Worm (Caenorhabditis elegans) whole organism, L3 larva: ENCODE measurements around the gene rpl-38.

Experiments used
- ZK546.5 ChIP-seq: sonication (generic microtip); optimal IDR thresholded peaks from 2 replicates; lab custom pipeline; 2017; ENCODE audit warnings: missing biosample characterization, missing genetic modification characterization
- ama-1 ChIP-seq: fragments of 150-350 bp; optimal IDR thresholded peaks from 2 replicates; lab custom pipeline; 2018
- ceh-16 ChIP-seq: sonication (generic microtip); optimal IDR thresholded peaks from 2 replicates; lab custom pipeline; 2017; ENCODE audit warnings: missing biosample characterization, missing genetic modification characterization
- ceh-28 ChIP-seq: fragments of 150-350 bp; optimal IDR thresholded peaks from 2 replicates; lab custom pipeline; 2014; ENCODE audit warnings: missing biosample characterization, missing genetic modification reagents, missing genetic modification characterization
- ceh-82 ChIP-seq: fragments of 150-350 bp; optimal IDR thresholded peaks from 2 replicates; lab custom pipeline; 2014; ENCODE audit warnings: missing biosample characterization, missing genetic modification characterization
- daf-12 ChIP-seq: fragments of 150-350 bp; optimal IDR thresholded peaks from 2 replicates; lab custom pipeline; 2014; ENCODE audit warnings: missing biosample characterization, missing genetic modification reagents, missing genetic modification characterization
- egl-27 ChIP-seq: sonication (generic microtip); optimal IDR thresholded peaks from 4 replicates; lab custom pipeline; 2017; ENCODE audit warnings: missing biosample characterization, missing genetic modification reagents, missing genetic modification characterization
- egl-5 ChIP-seq: fragments of 150-350 bp; optimal IDR thresholded peaks from 2 replicates; lab custom pipeline; 2017; ENCODE audit warnings: missing biosample characterization, missing genetic modification reagents, missing genetic modification characterization, inconsistent platforms
- elt-1 ChIP-seq: fragments of 150-350 bp; optimal IDR thresholded peaks from 2 replicates; lab custom pipeline; 2014; ENCODE audit warnings: missing biosample characterization, missing genetic modification characterization
- elt-2 ChIP-seq: sonication (generic microtip); optimal IDR thresholded peaks from 2 replicates; lab custom pipeline; 2016; ENCODE audit warnings: missing genetic modification reagents, mild to moderate bottlenecking, missing genetic modification characterization, missing compliant biosample characterization
- elt-3 ChIP-seq, 3 experiments: fragments of 150-350 bp in 1 of 3; sonication (generic microtip) in 2 of 3; optimal IDR thresholded peaks; 2 replicates in 2 of 3; 4 replicates in 1 of 3; lab custom pipeline; 2014 to 2017; ENCODE audit warnings: missing biosample characterization in 3 of 3, missing genetic modification characterization in 3 of 3
- fkh-10 ChIP-seq: sonication (generic microtip); optimal IDR thresholded peaks from 2 replicates; lab custom pipeline; 2017; ENCODE audit warnings: missing biosample characterization, missing genetic modification reagents, missing genetic modification characterization
- fkh-2 ChIP-seq: fragments of 150-350 bp; optimal IDR thresholded peaks from 2 replicates; lab custom pipeline; 2014; ENCODE audit warnings: missing biosample characterization, missing genetic modification reagents, missing genetic modification characterization
- fos-1 ChIP-seq: fragments of 150-350 bp; optimal IDR thresholded peaks from 2 replicates; lab custom pipeline; 2014; ENCODE audit warnings: missing biosample characterization, missing genetic modification characterization
- hmg-11 ChIP-seq: sonication (generic microtip); optimal IDR thresholded peaks from 2 replicates; lab custom pipeline; 2016; ENCODE audit warnings: missing genetic modification characterization, missing compliant biosample characterization
- jun-1 ChIP-seq: fragments of 150-350 bp; optimal IDR thresholded peaks from 2 replicates; lab custom pipeline; 2014; ENCODE audit warnings: missing biosample characterization, missing genetic modification reagents, missing genetic modification characterization
- lin-15B ChIP-seq: fragments of 150-350 bp; optimal IDR thresholded peaks from 2 replicates; lab custom pipeline; 2014; ENCODE audit warnings: missing biosample characterization, missing genetic modification characterization
- mdl-1 ChIP-seq: fragments of 150-350 bp; optimal IDR thresholded peaks from 2 replicates; lab custom pipeline; 2014; ENCODE audit warnings: missing biosample characterization, missing genetic modification characterization
- mml-1 ChIP-seq: fragments of 150-350 bp; sonication (generic microtip); optimal IDR thresholded peaks from 3 replicates; lab custom pipeline; 2014; ENCODE audit warnings: missing biosample characterization, missing genetic modification characterization
- nfya-1 ChIP-seq: sonication (generic microtip); optimal IDR thresholded peaks from 2 replicates; lab custom pipeline; 2017; ENCODE audit warnings: missing genetic modification characterization, mild to moderate bottlenecking, missing compliant biosample characterization, antibody characterized with exemption, moderate library complexity; ENCODE audit not compliant: insufficient read depth
- nhr-12 ChIP-seq: fragments of 150-350 bp; optimal IDR thresholded peaks from 2 replicates; lab custom pipeline; 2014; ENCODE audit warnings: missing biosample characterization, missing genetic modification characterization
- nhr-23 ChIP-seq: fragments of 150-350 bp; optimal IDR thresholded peaks from 2 replicates; lab custom pipeline; 2014; ENCODE audit warnings: missing biosample characterization, missing genetic modification reagents, missing genetic modification characterization
- nhr-25 ChIP-seq: sonication (generic microtip); optimal IDR thresholded peaks from 2 replicates; lab custom pipeline; 2017; ENCODE audit warnings: missing biosample characterization, missing genetic modification characterization
- nhr-43 ChIP-seq: sonication (generic microtip); optimal IDR thresholded peaks from 2 replicates; lab custom pipeline; 2016; ENCODE audit warnings: mild to moderate bottlenecking, missing genetic modification characterization, missing compliant biosample characterization; ENCODE audit not compliant: poor library complexity, severe bottlenecking
- nhr-67 ChIP-seq: fragments of 150-350 bp; optimal IDR thresholded peaks from 2 replicates; lab custom pipeline; 2014; ENCODE audit warnings: missing biosample characterization, missing genetic modification characterization
- nhr-77 ChIP-seq: fragments of 150-350 bp; optimal IDR thresholded peaks from 2 replicates; lab custom pipeline; 2014; ENCODE audit warnings: missing biosample characterization, missing genetic modification characterization
- pha-4 ChIP-seq: fragments of 150-350 bp; optimal IDR thresholded peaks from 2 replicates; lab custom pipeline; 2014; ENCODE audit warnings: missing biosample characterization, missing genetic modification reagents, missing genetic modification characterization
- pqm-1 ChIP-seq: fragments of 150-350 bp; optimal IDR thresholded peaks from 2 replicates; lab custom pipeline; 2017; ENCODE audit warnings: missing biosample characterization, missing genetic modification characterization, inconsistent platforms
- sea-2 ChIP-seq: fragments of 150-350 bp; sonication (generic microtip); optimal IDR thresholded peaks from 4 replicates; lab custom pipeline; 2014; ENCODE audit warnings: missing biosample characterization, missing genetic modification reagents, missing genetic modification characterization
- unc-39 ChIP-seq: sonication (generic microtip); optimal IDR thresholded peaks from 4 replicates; lab custom pipeline; 2017; ENCODE audit warnings: missing biosample characterization, missing genetic modification characterization
- zag-1 ChIP-seq: fragments of 150-350 bp; optimal IDR thresholded peaks from 2 replicates; lab custom pipeline; 2014; ENCODE audit warnings: missing biosample characterization, missing genetic modification characterization
- ztf-11 ChIP-seq: fragments of 150-350 bp; optimal IDR thresholded peaks from 2 replicates; lab custom pipeline; 2014; ENCODE audit warnings: missing biosample characterization, missing genetic modification characterization

Gene rpl-38

ce11 chrV:15529069-15529468 is 17.1 kb downstream of the rpl-38 start, which contains the start of gene srh-276:
Gene srh-276, plus strand, starts transcription at chrV:15529369.
- TF ChIP-seq nhr-77 (tag; lab: Kevin White, UChicago) (no peak), daf-12 (no peak), sea-2 (GFP tag; lab: Kevin White, UChicago) (no peak), ceh-28 (no peak), egl-27 (tag; lab: Kevin White, UChicago) (no peak)

DNA sequence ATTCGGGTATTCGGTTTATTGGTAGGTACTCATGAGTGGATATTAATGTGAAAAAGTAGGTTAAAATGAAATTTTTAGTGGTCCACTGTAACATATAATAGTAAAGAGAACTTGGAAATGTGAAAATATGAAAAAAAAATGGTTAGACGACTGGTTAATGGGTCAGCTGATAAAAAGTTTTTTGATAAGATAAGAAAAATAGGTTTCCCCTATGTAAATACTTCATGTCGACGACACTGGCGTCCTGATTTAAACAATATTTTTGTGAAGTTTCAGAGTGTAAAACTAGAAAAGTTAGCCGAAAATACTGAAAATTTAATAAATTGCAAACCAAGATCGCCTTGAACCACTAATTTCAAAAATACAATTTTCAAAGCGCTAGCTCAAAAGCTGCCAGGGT is 21.1 kb downstream of the rpl-38 start, which contains the start of gene F21A3.11:
F21A3.11 (minus strand) TSS at position 117 of the 400 bp plus-strand sequence.
- TF ChIP-seq ama-1 (lab: Kevin White, UChicago), result no peak
- peak; percentile 31 for TF ChIP-seq pqm-1 (tag; lab: Kevin White, UChicago)
- TF ChIP-seq pha-4, result peak; percentile 54
- TF ChIP-seq elt-2 (tag; lab: Kevin White, UChicago), result peak; percentile 73
- TF ChIP-seq, all 47 proteins: peak for 3

DNA sequence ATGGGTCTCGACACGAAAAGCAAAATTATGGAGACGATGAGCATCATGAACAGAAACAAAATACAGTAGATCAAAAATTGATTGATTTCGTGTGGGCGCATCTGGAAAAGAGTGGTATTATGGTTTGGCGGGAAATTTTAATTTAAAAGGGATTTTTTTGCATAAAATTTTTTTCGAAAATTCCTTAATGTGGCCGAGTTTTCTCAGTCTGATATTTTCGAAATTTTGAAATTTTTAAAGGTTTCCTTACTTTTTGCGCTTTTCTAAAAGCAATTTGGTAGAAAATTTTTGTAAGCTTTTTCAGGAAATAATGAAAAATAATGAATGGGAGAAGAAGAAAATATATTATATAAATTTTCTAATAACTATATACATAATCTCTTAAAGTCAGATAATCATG is 21.9 kb downstream of the rpl-38 start, which contains the start of gene F21A3.2:
F21A3.2 (minus strand) TSS at position 101 of the 400 bp plus-strand sequence.
- TF ChIP-seq elt-2 (tag; lab: Kevin White, UChicago) (no peak), egl-27 (tag; lab: Kevin White, UChicago) (no peak), zag-1 (no peak), ztf-11 (tag; lab: Kevin White, UChicago) (no peak), hmg-11 (no peak), fos-1 (tag; lab: Kevin White, UChicago) (no peak), daf-12 (no peak), ceh-16 (tag; lab: Kevin White, UChicago) (no peak)
- TF ChIP-seq, all 47 proteins: peak for 0

ce11 chrV:15536320-15536719 is 24.4 kb downstream of the rpl-38 start, which contains the start of gene F21A3.4:
Gene F21A3.4, plus strand, starts transcription at chrV:15536620.
- TF ChIP-seq hmg-11, result no peak
- no peak for TF ChIP-seq mdl-1 (tag; lab: Kevin White, UChicago)
- TF ChIP-seq nhr-43 (tag; lab: Kevin White, UChicago), result no peak
- no peak for TF ChIP-seq nfya-1
- no peak for TF ChIP-seq nhr-25 (tag; lab: Kevin White, UChicago)
- no peak for TF ChIP-seq fkh-10

ce11 chrV:15537923-15538322 is 26.0 kb downstream of the rpl-38 start, which contains the start of gene prde-1:
Gene prde-1, plus strand, starts transcription at chrV:15538244.
- TF ChIP-seq fkh-2, result no peak
- TF ChIP-seq ceh-28, result no peak
- TF ChIP-seq ceh-16 (tag; lab: Kevin White, UChicago), result no peak
- TF ChIP-seq ZK546.5 (tag; lab: Kevin White, UChicago), result no peak
- TF ChIP-seq nhr-77 (tag; lab: Kevin White, UChicago), result no peak
- no peak for TF ChIP-seq lin-15B (tag; lab: Kevin White, UChicago)
- no peak for TF ChIP-seq fkh-10
- TF ChIP-seq egl-5 (tag; lab: Kevin White, UChicago), result no peak
- no peak for TF ChIP-seq nhr-25 (tag; lab: Kevin White, UChicago)
- TF ChIP-seq nhr-12 (tag; lab: Kevin White, UChicago), result no peak
- TF ChIP-seq nhr-23 (tag; lab: Kevin White, UChicago), result no peak
- no peak for TF ChIP-seq unc-39 (tag; lab: Kevin White, UChicago)
- no peak for TF ChIP-seq ceh-82 (tag; lab: Kevin White, UChicago)
- no peak for TF ChIP-seq daf-12
- TF ChIP-seq pha-4, result no peak
- no peak for TF ChIP-seq elt-3 (tag; optimal IDR thresholded peaks at IDR 0.05; lab: Kevin White, UChicago)
- no peak for TF ChIP-seq elt-2 (tag; lab: Kevin White, UChicago)

DNA sequence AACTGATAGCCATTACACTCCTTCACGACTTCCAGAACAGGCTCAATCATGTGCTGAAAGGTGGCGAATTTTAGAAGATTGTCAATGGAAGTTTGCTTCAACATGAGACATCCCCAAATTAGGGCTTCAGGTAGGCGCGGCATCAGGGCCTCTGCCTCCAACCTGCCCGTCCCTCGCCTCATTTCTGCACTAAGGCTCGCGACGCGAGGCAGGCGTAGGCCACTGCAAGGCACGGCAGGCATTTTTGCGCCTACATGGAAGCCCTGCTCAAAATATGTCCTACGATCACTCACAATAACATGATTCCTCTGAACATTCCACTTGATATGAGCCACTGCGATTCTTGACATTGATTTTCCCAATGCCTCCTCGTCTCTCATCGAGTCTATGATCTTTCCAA is 31.3 kb downstream of the rpl-38 start:
- TF ChIP-seq elt-1 (tag; lab: Kevin White, UChicago) (no peak), daf-12 (no peak), zag-1 (no peak), nhr-67 (tag; lab: Kevin White, UChicago) (no peak), nhr-43 (tag; lab: Kevin White, UChicago) (no peak), nhr-25 (tag; lab: Kevin White, UChicago) (no peak), nhr-23 (tag; lab: Kevin White, UChicago) (no peak), fkh-2 (no peak), mml-1 (tag; lab: Kevin White, UChicago) (no peak), jun-1 (tag; lab: Kevin White, UChicago) (no peak)
